Fruit fly (Drosophila melanogaster) whole organism, embryonic: ENCODE measurements around the gene CG18265.

Experiments used
- Atf-2 ChIP-seq: fragments of 200-800 bp; sonication (Bioruptor generic); optimal IDR thresholded peaks from 2 replicates; lab custom pipeline; 2016; ENCODE audit warnings: missing biosample characterization, missing genetic modification characterization
- Awh ChIP-seq: fragments of 200-800 bp; sonication (Bioruptor generic); IDR thresholded peaks from 2 replicates; pipeline ENCODE4, ENCODE4 v1.3.6; 2022; ENCODE audit warnings: missing biosample characterization, missing genetic modification characterization
- BtbVII ChIP-seq: fragments of 200-800 bp; sonication (Bioruptor generic); optimal IDR thresholded peaks from 3 replicates; lab custom pipeline; 2017; ENCODE audit warnings: missing biosample characterization, mild to moderate bottlenecking, missing genetic modification characterization
- CG11723 ChIP-seq: fragments of 200-800 bp; sonication (Bioruptor generic); optimal IDR thresholded peaks from 2 replicates; lab custom pipeline; 2017; ENCODE audit warnings: missing biosample characterization, mild to moderate bottlenecking, missing genetic modification characterization
- CG12219 ChIP-seq: fragments of 200-800 bp; sonication (Bioruptor generic); optimal IDR thresholded peaks from 3 replicates; lab custom pipeline; 2018; ENCODE audit warnings: missing biosample characterization, mild to moderate bottlenecking, missing genetic modification characterization
- CG16813 ChIP-seq: fragments of 200-800 bp; sonication (Bioruptor generic); IDR thresholded peaks from 3 replicates; pipeline ENCODE4 v1.3.6; 2022; ENCODE audit warnings: missing biosample characterization, missing genetic modification characterization; ENCODE audit not compliant: partially characterized antibody
- CG16863 ChIP-seq: fragments of 200-800 bp; sonication (Bioruptor generic); optimal IDR thresholded peaks from 3 replicates; lab custom pipeline; 2016; ENCODE audit warnings: missing biosample characterization, missing genetic modification characterization
- CG17186 ChIP-seq: fragments of 200-800 bp; sonication (Bioruptor generic); optimal IDR thresholded peaks from 3 replicates; lab custom pipeline; 2017; ENCODE audit warnings: missing biosample characterization, missing genetic modification reagents, missing genetic modification characterization
- CG18011 ChIP-seq: fragments of 200-800 bp; sonication (Bioruptor generic); optimal IDR thresholded peaks from 2 replicates; lab custom pipeline; 2017; ENCODE audit warnings: missing biosample characterization, missing genetic modification characterization, mild to moderate bottlenecking, moderate library complexity, missing genotype
- CG18262 ChIP-seq: fragments of 200-800 bp; optimal IDR thresholded peaks from 3 replicates; lab custom pipeline; 2019; ENCODE audit warnings: missing biosample characterization, mild to moderate bottlenecking, missing genetic modification characterization, moderate library complexity
- CG18764 ChIP-seq: fragments of 200-800 bp; sonication (Bioruptor generic); optimal IDR thresholded peaks from 3 replicates; lab custom pipeline; 2016; ENCODE audit warnings: missing biosample characterization, missing genetic modification characterization
- CG2116 ChIP-seq: fragments of 200-800 bp; sonication (Bioruptor generic); optimal IDR thresholded peaks from 3 replicates; lab custom pipeline; 2018; ENCODE audit warnings: missing biosample characterization, mild to moderate bottlenecking, missing genetic modification characterization
- CG2875 ChIP-seq: fragments of 200-800 bp; sonication (Bioruptor generic); optimal IDR thresholded peaks from 2 replicates; lab custom pipeline; 2017; ENCODE audit warnings: missing biosample characterization, mild to moderate bottlenecking, missing genetic modification characterization, missing genetic modification reagents
- CG32532 ChIP-seq: fragments of 200-800 bp; sonication (Bioruptor generic); IDR thresholded peaks from 2 replicates; pipeline ENCODE4 v1.3.6; 2022; ENCODE audit warnings: missing biosample characterization, missing genetic modification characterization
- CG32767 ChIP-seq: fragments of 200-800 bp; sonication (Bioruptor generic); IDR thresholded peaks from 2 replicates; pipeline ENCODE4 v1.3.6; 2022; ENCODE audit warnings: missing biosample characterization, missing genetic modification characterization
- CG3838 ChIP-seq: fragments of 200-800 bp; sonication (Bioruptor generic); optimal IDR thresholded peaks from 3 replicates; lab custom pipeline; 2016; ENCODE audit warnings: missing biosample characterization, missing genetic modification characterization
- CG4854 ChIP-seq: fragments of 200-800 bp; sonication (Bioruptor generic); optimal IDR thresholded peaks from 2 replicates; lab custom pipeline; 2016; ENCODE audit warnings: missing biosample characterization, missing genetic modification characterization, inconsistent platforms
- CG6813 ChIP-seq: fragments of 200-800 bp; sonication (Bioruptor generic); optimal IDR thresholded peaks from 2 replicates; lab custom pipeline; 2017; ENCODE audit warnings: missing biosample characterization, missing genetic modification characterization, mild to moderate bottlenecking, moderate library complexity, missing genetic modification reagents
- CG6854 ChIP-seq: fragments of 200-800 bp; sonication (Bioruptor generic); optimal IDR thresholded peaks from 3 replicates; lab custom pipeline; 2017; ENCODE audit warnings: missing biosample characterization, mild to moderate bottlenecking, missing genetic modification characterization
- CG7357 ChIP-seq: fragments of 200-800 bp; sonication (Bioruptor generic); IDR thresholded peaks from 3 replicates; pipeline ENCODE4 v1.3.6; 2022; ENCODE audit warnings: missing biosample characterization, missing genetic modification characterization
- CG7786 ChIP-seq: fragments of 200-800 bp; sonication (Bioruptor generic); optimal IDR thresholded peaks from 2 replicates; lab custom pipeline; 2016; ENCODE audit warnings: missing biosample characterization, missing genetic modification characterization
- CG7987 ChIP-seq: fragments of 200-800 bp; sonication (Bioruptor generic); optimal IDR thresholded peaks from 2 replicates; lab custom pipeline; 2018; ENCODE audit warnings: missing biosample characterization, mild to moderate bottlenecking, missing genetic modification characterization, moderate library complexity
- CG8290 ChIP-seq, 3 experiments: fragments of 200-800 bp; sonication (Bioruptor generic); optimal IDR thresholded peaks; 2 replicates each; lab custom pipeline; 2016 to 2019; ENCODE audit warnings: missing biosample characterization in 3 of 3, missing genetic modification characterization in 3 of 3, mild to moderate bottlenecking in 2 of 3, moderate library complexity in 1 of 3
- CG9817 ChIP-seq: fragments of 200-800 bp; sonication (Bioruptor generic); optimal IDR thresholded peaks from 2 replicates; lab custom pipeline; 2018; ENCODE audit warnings: missing biosample characterization, mild to moderate bottlenecking, missing genetic modification characterization, moderate library complexity
- CHES-1-like ChIP-seq: fragments of 200-800 bp; sonication (Bioruptor generic); optimal IDR thresholded peaks from 2 replicates; lab custom pipeline; 2016; ENCODE audit warnings: missing biosample characterization, missing genetic modification characterization
- D ChIP-seq, 2 experiments: fragments of 200-800 bp in 1 of 2; fragments of >200 bp in 1 of 2; sonication (Bioruptor generic) in 1 of 2; optimal IDR thresholded peaks; 2 replicates in 1 of 2; 3 replicates in 1 of 2; lab custom pipeline; 2017; ENCODE audit warnings: mild to moderate bottlenecking in 1 of 2, missing biosample characterization in 1 of 2, missing genetic modification characterization in 1 of 2, missing genetic modification reagents in 1 of 2
- GATAe ChIP-seq: fragments of 200-800 bp; sonication (Bioruptor generic); conservative IDR thresholded peaks from 2 replicates; pipeline ENCODE4 v1.3.6; 2022; ENCODE audit warnings: missing biosample characterization, missing genetic modification characterization
- H15 ChIP-seq: fragments of 200-800 bp; sonication (Bioruptor generic); IDR thresholded peaks from 3 replicates; pipeline ENCODE4 v1.3.6; 2022; ENCODE audit warnings: missing biosample characterization, missing genetic modification characterization
- Hr3 ChIP-seq: fragments of 200-800 bp; sonication (Bioruptor generic); optimal IDR thresholded peaks from 3 replicates; lab custom pipeline; 2016; ENCODE audit warnings: missing biosample characterization, missing genetic modification characterization
- Jarid2 ChIP-seq: fragments of 200-800 bp; sonication (Bioruptor generic); optimal IDR thresholded peaks from 3 replicates; lab custom pipeline; 2017; ENCODE audit warnings: mild to moderate bottlenecking, missing biosample characterization, missing genetic modification reagents, missing genetic modification characterization
- MTF-1 ChIP-seq: fragments of 200-800 bp; sonication (Bioruptor generic); optimal IDR thresholded peaks from 2 replicates; lab custom pipeline; 2018; ENCODE audit warnings: missing biosample characterization, mild to moderate bottlenecking, missing genetic modification characterization, borderline replicate concordance
- ac ChIP-seq: fragments of 200-800 bp; sonication (Bioruptor generic); optimal IDR thresholded peaks from 3 replicates; lab custom pipeline; 2017; ENCODE audit warnings: missing biosample characterization, mild to moderate bottlenecking, missing genetic modification characterization
- amos ChIP-seq: fragments of 200-800 bp; sonication (Bioruptor generic); IDR thresholded peaks from 2 replicates; pipeline ENCODE4 v1.3.6; 2022; ENCODE audit warnings: missing biosample characterization, missing genetic modification characterization; ENCODE audit not compliant: partially characterized antibody
- bsh ChIP-seq, 2 experiments: fragments of 200-800 bp; sonication (Bioruptor generic); optimal IDR thresholded peaks; 2 replicates each; lab custom pipeline; 2017 to 2018; ENCODE audit warnings: mild to moderate bottlenecking in 2 of 2, missing biosample characterization in 2 of 2, missing genetic modification characterization in 2 of 2, moderate library complexity in 1 of 2
- cwo ChIP-seq: fragments of 200-800 bp; sonication (Bioruptor generic); optimal IDR thresholded peaks from 3 replicates; lab custom pipeline; 2017; ENCODE audit warnings: missing biosample characterization, missing genetic modification characterization, mild to moderate bottlenecking, moderate library complexity, missing genetic modification reagents
- dpn ChIP-seq, 2 experiments: fragments of 200-800 bp; sonication (Bioruptor generic); optimal IDR thresholded peaks; 3 replicates each; lab custom pipeline; 2016; ENCODE audit warnings: missing biosample characterization in 2 of 2, missing genetic modification characterization in 2 of 2
- dysf ChIP-seq: fragments of 200-800 bp; sonication (Bioruptor generic); IDR thresholded peaks from 3 replicates; pipeline ENCODE4 v1.3.6; 2022; ENCODE audit warnings: missing biosample characterization, missing genetic modification characterization
- en ChIP-seq: fragments of 200-800 bp; sonication (Bioruptor generic); optimal IDR thresholded peaks from 2 replicates; lab custom pipeline; 2016; ENCODE audit warnings: missing biosample characterization, missing genetic modification characterization
- gro ChIP-seq: fragments of 200-800 bp; sonication (Bioruptor generic); optimal IDR thresholded peaks from 2 replicates; lab custom pipeline; 2016; ENCODE audit warnings: missing biosample characterization, missing genetic modification characterization
- gsb ChIP-seq: fragments of 200-800 bp; sonication (Bioruptor generic); IDR thresholded peaks from 2 replicates; pipeline ENCODE4 v1.3.6; 2022; ENCODE audit warnings: missing biosample characterization, missing genetic modification characterization
- ken ChIP-seq: fragments of 200-800 bp; sonication (Bioruptor generic); IDR thresholded peaks from 3 replicates; pipeline ENCODE4 v1.3.6; 2022; ENCODE audit warnings: missing biosample characterization, missing genetic modification characterization
- mirr ChIP-seq: fragments of 200-800 bp; sonication (Bioruptor generic); optimal IDR thresholded peaks from 3 replicates; lab custom pipeline; 2018; ENCODE audit warnings: missing biosample characterization, mild to moderate bottlenecking, missing genetic modification characterization
- pan ChIP-seq, 4 experiments: fragments of >200 bp in 3 of 4; fragments of 200-800 bp in 1 of 4; sonication (Bioruptor generic) in 1 of 4; optimal IDR thresholded peaks in 3 of 4; IDR thresholded peaks in 1 of 4; 2 replicates each; pipeline versions ENCODE4 v1.3.6 to Lab custom; 2017 to 2022; ENCODE audit warnings: missing biosample characterization in 2 of 4, missing genetic modification characterization in 2 of 4, mixed read lengths in 1 of 4
- pb ChIP-seq: fragments of 200-800 bp; sonication (Bioruptor generic); optimal IDR thresholded peaks from 3 replicates; lab custom pipeline; 2016; ENCODE audit warnings: missing biosample characterization, missing genetic modification characterization
- slbo ChIP-seq: fragments of 200-800 bp; sonication (Bioruptor generic); IDR thresholded peaks from 2 replicates; pipeline ENCODE4 v1.3.6; 2022; ENCODE audit warnings: missing biosample characterization, missing genetic modification characterization
- so ChIP-seq: fragments of 200-800 bp; sonication (Bioruptor generic); IDR thresholded peaks from 3 replicates; pipeline ENCODE4 v1.3.6; 2022; ENCODE audit warnings: missing biosample characterization, missing genetic modification characterization
- tap ChIP-seq: fragments of 200-800 bp; optimal IDR thresholded peaks from 3 replicates; lab custom pipeline; 2019; ENCODE audit warnings: missing biosample characterization, mild to moderate bottlenecking, missing genetic modification characterization, moderate library complexity
- tup ChIP-seq: fragments of 200-800 bp; sonication (Bioruptor generic); optimal IDR thresholded peaks from 2 replicates; lab custom pipeline; 2016; ENCODE audit warnings: missing biosample characterization, mild to moderate bottlenecking, missing genetic modification characterization, moderate library complexity
- vnd ChIP-seq: fragments of 200-800 bp; sonication (Bioruptor generic); IDR thresholded peaks from 3 replicates; pipeline ENCODE4 v1.3.6; 2022; ENCODE audit warnings: missing biosample characterization, missing genetic modification characterization; ENCODE audit not compliant: partially characterized antibody

The CG18265 gene

DNA sequence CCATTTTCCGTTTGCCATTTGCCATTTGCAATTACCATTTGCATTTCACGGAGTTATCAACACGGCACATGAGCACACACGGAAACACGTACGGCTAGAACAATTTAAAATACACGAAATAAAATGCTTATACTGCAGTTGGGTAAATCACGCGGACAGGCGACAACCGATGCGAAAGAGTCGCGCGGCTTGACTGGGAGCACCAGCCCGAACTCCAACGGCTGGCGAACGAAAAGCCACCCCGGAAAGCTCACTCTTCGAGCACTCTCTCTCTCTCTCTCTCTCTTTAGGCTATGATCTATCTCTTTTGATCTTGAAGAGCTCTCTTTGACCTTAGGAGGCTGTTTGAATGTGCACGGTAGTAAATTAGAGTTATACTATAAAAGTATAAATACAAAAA is 17.9 kb upstream of the CG18265 start, which contains the start of gene blot (continued):
- no peak for TF ChIP-seq CG16863 (GFP tag; lab: Kevin White, UChicago)
- no peak for TF ChIP-seq CG7357 (GFP tag; lab: Robert Waterston, UW)
- TF ChIP-seq mirr (GFP tag; lab: Kevin White, UChicago): peak; percentile 34
- no peak for TF ChIP-seq CHES-1-like (GFP tag; lab: Kevin White, UChicago)
- no peak for TF ChIP-seq en (GFP tag; lab: Kevin White, UChicago)
- TF ChIP-seq D (optimal IDR thresholded peaks at IDR 0.05; lab: Kevin White, UChicago): no peak
- no peak for TF ChIP-seq D (GFP tag; optimal IDR thresholded peaks at IDR 0.05; lab: Kevin White, UChicago)
- no peak for TF ChIP-seq CG2116 (GFP tag; lab: Kevin White, UChicago)
- TF ChIP-seq BtbVII (GFP tag; lab: Kevin White, UChicago): peak; percentile 35
- no peak for TF ChIP-seq CG7987 (GFP tag; lab: Kevin White, UChicago)
- TF ChIP-seq gro (GFP tag; lab: Kevin White, UChicago): peak; percentile 1
- TF ChIP-seq bsh (GFP tag; optimal IDR thresholded peaks at IDR 0.05; lab: Kevin White, UChicago): peak in 1 of 2 experiments; percentile 35
- peak; percentile 39; the same call in 1 of the 2 replicates for TF ChIP-seq CG32532 (GFP tag; lab: Robert Waterston, UW)
- no peak for TF ChIP-seq dysf
- TF ChIP-seq CG18011 (GFP tag; lab: Kevin White, UChicago): no peak
- no peak for TF ChIP-seq CG18262
- no peak for TF ChIP-seq CG32767 (GFP tag; lab: Robert Waterston, UW)
- no peak for TF ChIP-seq CG17186
- no peak for TF ChIP-seq dpn (GFP tag; optimal IDR thresholded peaks at IDR 0.05; lab: Kevin White, UChicago)
- TF ChIP-seq vnd: no peak
- TF ChIP-seq CG8290 (GFP tag; optimal IDR thresholded peaks at IDR 0.05; lab: Kevin White, UChicago): no peak
- peak in 1 of 2 experiments; percentile 40 for TF ChIP-seq CG8290 (tag; optimal IDR thresholded peaks at IDR 0.05; lab: Kevin White, UChicago)
- TF ChIP-seq CG16813 (GFP tag; lab: Robert Waterston, UW): no peak
- TF ChIP-seq ken (GFP tag; lab: Robert Waterston, UW): peak; percentile 58; the same call in 1 of the 3 replicates
- TF ChIP-seq CG11723 (GFP tag; lab: Kevin White, UChicago): no peak
- TF ChIP-seq Awh (GFP tag; lab: Robert Waterston, UW): 0 out of 2 replicates have a peak, but pooled peaks have one; percentile 17
- no peak for TF ChIP-seq CG4854 (GFP tag; lab: Kevin White, UChicago)
- TF ChIP-seq CG18764: no peak
- TF ChIP-seq tap (tag; lab: Kevin White, UChicago): no peak
- TF ChIP-seq slbo (GFP tag; lab: Robert Waterston, UW): no peak
- no peak for TF ChIP-seq Hr3 (GFP tag; lab: Kevin White, UChicago)
- TF ChIP-seq CG12219: no peak
- no peak for TF ChIP-seq so (GFP tag; lab: Robert Waterston, UW)
- TF ChIP-seq amos (GFP tag; lab: Robert Waterston, UW): peak; percentile 13; the same call in 1 of the 2 replicates
- no peak for TF ChIP-seq CG9817 (tag; lab: Kevin White, UChicago)
- TF ChIP-seq Jarid2 (GFP tag; lab: Kevin White, UChicago): peak; percentile 95
- TF ChIP-seq pan (optimal IDR thresholded peaks at IDR 0.05; lab: Kevin White, UChicago): no peak
- peak in 1 of 2 experiments; percentile 11 for TF ChIP-seq pan (GFP tag; optimal IDR thresholded peaks at IDR 0.05 in 1 of 2, IDR thresholded peaks at IDR 0.05 in 1 of 2)
- TF ChIP-seq CG7786: no peak
- no peak for TF ChIP-seq ac (GFP tag; lab: Kevin White, UChicago)
- no peak for TF ChIP-seq Atf-2 (GFP tag; lab: Kevin White, UChicago)
- TF ChIP-seq H15 (GFP tag; lab: Robert Waterston, UW): no peak
- TF ChIP-seq pb (GFP tag; lab: Kevin White, UChicago): no peak
- no peak for TF ChIP-seq GATAe (GFP tag; lab: Robert Waterston, UW)
- no peak for TF ChIP-seq CG3838 (GFP tag; lab: Kevin White, UChicago)
- TF ChIP-seq cwo: no peak
- no peak for TF ChIP-seq gsb
- TF ChIP-seq CG6813 (GFP tag; lab: Kevin White, UChicago): no peak
- no peak for TF ChIP-seq CG6854 (GFP tag; lab: Kevin White, UChicago)
- TF ChIP-seq tup (GFP tag; lab: Kevin White, UChicago): no peak
- no peak for TF ChIP-seq MTF-1 (GFP tag; lab: Kevin White, UChicago)
- no peak for TF ChIP-seq CG2875 (GFP tag; lab: Kevin White, UChicago)
